Fruit fly (Drosophila melanogaster): Measurements from ENCODE around the gene ome.

Gene ome

DNA sequence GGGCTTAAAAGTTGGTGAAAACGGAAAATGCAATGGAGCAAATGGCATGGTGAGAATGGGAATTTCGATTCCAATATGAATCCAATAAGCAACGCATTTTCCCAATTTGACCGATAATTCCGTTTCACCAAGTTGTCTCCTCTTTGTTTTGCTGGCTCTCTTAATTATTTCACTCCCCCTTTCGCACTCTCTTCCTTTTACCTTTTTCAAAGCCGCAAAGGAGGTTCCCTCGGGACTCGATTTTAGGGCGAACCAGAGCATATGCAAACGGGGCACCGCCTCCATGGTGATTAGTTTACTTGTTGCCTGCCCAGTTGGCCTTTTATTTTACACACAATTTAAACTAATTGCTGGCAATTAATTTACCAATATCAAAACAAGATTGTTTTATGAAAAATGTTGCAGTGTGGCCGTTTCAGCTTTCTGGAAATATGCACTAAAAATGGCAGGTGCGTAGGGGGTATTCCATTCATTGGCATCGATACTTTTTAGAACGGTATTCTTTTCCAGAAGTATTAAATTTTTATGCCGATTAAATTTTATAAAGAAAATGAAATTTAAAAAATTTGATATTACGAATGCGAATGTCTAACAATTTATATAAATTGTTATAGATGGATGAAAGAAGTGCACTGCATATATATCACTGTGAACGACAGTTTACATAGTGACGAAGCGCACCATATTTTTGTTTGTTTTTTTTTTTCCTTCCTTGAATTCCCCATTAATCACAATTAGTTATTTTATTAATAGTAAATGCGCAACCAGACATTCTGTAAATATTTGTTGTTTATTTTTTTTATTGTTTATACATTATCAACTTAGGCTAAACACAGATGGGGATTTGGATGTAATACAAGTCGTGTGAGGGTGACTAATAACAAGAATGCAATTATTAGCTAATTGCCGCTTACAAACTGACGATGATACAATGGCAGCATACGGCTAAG is 103.3 kb downstream of the ome start, which contains the start of gene mop (continued):
- TF ChIP-seq CG43689 (GFP tag; IDR thresholded peaks at IDR 0.05), result no peak
- TF ChIP-seq tap (tag; optimal IDR thresholded peaks at IDR 0.05), result no peak
- TF ChIP-seq Hr39 (optimal IDR thresholded peaks at IDR 0.05), result no peak
- TF ChIP-seq Lim3 (GFP tag; IDR thresholded peaks at IDR 0.05), result no peak
- peak; percentile 55 for TF ChIP-seq CG4617 (GFP tag; optimal IDR thresholded peaks at IDR 0.05; ENCODE audit: borderline replicate concordance)
- TF ChIP-seq HLH4C (GFP tag; IDR thresholded peaks at IDR 0.05; ENCODE audit: partially characterized antibody), result 0 out of 3 replicates have a peak, but pooled peaks have one; percentile 46
- no peak for TF ChIP-seq hb (GFP tag; IDR thresholded peaks at IDR 0.05; ENCODE audit: partially characterized antibody)
- peak; percentile 12 for TF ChIP-seq CG9609 (GFP tag; optimal IDR thresholded peaks at IDR 0.05)
- TF ChIP-seq ttk (GFP tag; IDR thresholded peaks at IDR 0.05), result peak; percentile 51
- no peak for TF ChIP-seq CG17612 (GFP tag; IDR thresholded peaks at IDR 0.05)
- peak; percentile 9 for TF ChIP-seq fu2 (GFP tag; optimal IDR thresholded peaks at IDR 0.05)
- no peak for TF ChIP-seq Camta (GFP tag; optimal IDR thresholded peaks at IDR 0.05)
- TF ChIP-seq CG2120 (GFP tag; optimal IDR thresholded peaks at IDR 0.05), result peak; percentile 64
- no peak for TF ChIP-seq Oli (tag; optimal IDR thresholded peaks at IDR 0.05)
- no peak; the same call in 1 of the 2 replicates for TF ChIP-seq tna (GFP tag; IDR thresholded peaks at IDR 0.05; ENCODE audit: partially characterized antibody)
- TF ChIP-seq CG10654 (GFP tag; optimal IDR thresholded peaks at IDR 0.05), result no peak
- peak; percentile 35; the same call in 1 of the 2 replicates for TF ChIP-seq ranshi (GFP tag; IDR thresholded peaks at IDR 0.05)
- peak; percentile 65 for TF ChIP-seq bbx (GFP tag; IDR thresholded peaks at IDR 0.05; ENCODE audit: partially characterized antibody)
- no peak; the same call in 1 of the 2 replicates for TF ChIP-seq CG10366 (GFP tag; IDR thresholded peaks at IDR 0.05)
- TF ChIP-seq pita (GFP tag; optimal IDR thresholded peaks at IDR 0.05), result no peak
- no peak for TF ChIP-seq Neu2 (GFP tag; optimal IDR thresholded peaks at IDR 0.05; ENCODE audit: borderline replicate concordance)
- TF ChIP-seq CG13123 (GFP tag; optimal IDR thresholded peaks at IDR 0.05), result no peak
- no peak for TF ChIP-seq peb (GFP tag; IDR thresholded peaks at IDR 0.05)
- TF ChIP-seq lmd (GFP tag; IDR thresholded peaks at IDR 0.05), result peak; percentile 41
- peak; percentile 62 for TF ChIP-seq CG17328 (GFP tag; IDR thresholded peaks at IDR 0.05)
- no peak for TF ChIP-seq slou (GFP tag; optimal IDR thresholded peaks at IDR 0.05)
- TF ChIP-seq CG10431 (GFP tag; optimal IDR thresholded peaks at IDR 0.05), result no peak
- peak; percentile 10 for TF ChIP-seq D (optimal IDR thresholded peaks at IDR 0.05)
- TF ChIP-seq D (GFP tag; optimal IDR thresholded peaks at IDR 0.05), result no peak
- peak; percentile 78 for TF ChIP-seq MBD-R2 (GFP tag; IDR thresholded peaks at IDR 0.05)
- TF ChIP-seq dpn (GFP tag; optimal IDR thresholded peaks at IDR 0.05), result peak; percentile 9 to 35
- TF ChIP-seq Pdp1 (GFP tag; optimal IDR thresholded peaks at IDR 0.05), result peak in 1 of 2 experiments; percentile 15
- peak; percentile 67; the same call in 2 of the 3 replicates for TF ChIP-seq tgo (GFP tag; IDR thresholded peaks at IDR 0.05)
- TF ChIP-seq sd (tag; optimal IDR thresholded peaks at IDR 0.05), result no peak
- peak; percentile 57 for TF ChIP-seq knrl (GFP tag; IDR thresholded peaks at IDR 0.05; ENCODE audit: partially characterized antibody)
- TF ChIP-seq dan (GFP tag; IDR thresholded peaks at IDR 0.05), result no peak
- no peak for TF ChIP-seq CG17385 (GFP tag; optimal IDR thresholded peaks at IDR 0.05)
- TF ChIP-seq fd64A (GFP tag; optimal IDR thresholded peaks at IDR 0.05), result no peak
- peak; percentile 35 for TF ChIP-seq dmrt11E (tag; optimal IDR thresholded peaks at IDR 0.05)
- no peak for TF ChIP-seq vnd (GFP tag; IDR thresholded peaks at IDR 0.05; ENCODE audit: partially characterized antibody)
- no peak for TF ChIP-seq Sox100B (GFP tag; optimal IDR thresholded peaks at IDR 0.05)
- no peak for TF ChIP-seq Dfd (GFP tag; optimal IDR thresholded peaks at IDR 0.05)
- TF ChIP-seq CG7357 (GFP tag; IDR thresholded peaks at IDR 0.05), result no peak
- TF ChIP-seq CG10147 (GFP tag; optimal IDR thresholded peaks at IDR 0.05), result no peak
- TF ChIP-seq CG9932 (GFP tag; IDR thresholded peaks at IDR 0.05), result peak; percentile 66
- no peak for TF ChIP-seq lov (optimal IDR thresholded peaks at IDR 0.05)
- TF ChIP-seq lov (GFP tag; IDR thresholded peaks at IDR 0.05), result no peak
- TF ChIP-seq Drgx (GFP tag; IDR thresholded peaks at IDR 0.05), result no peak
- TF ChIP-seq CG15479 (GFP tag; optimal IDR thresholded peaks at IDR 0.05), result no peak

Data from whole organism, embryonic.